Fruit fly (Drosophila melanogaster): Measurements from ENCODE around the gene pch2.

DNA sequence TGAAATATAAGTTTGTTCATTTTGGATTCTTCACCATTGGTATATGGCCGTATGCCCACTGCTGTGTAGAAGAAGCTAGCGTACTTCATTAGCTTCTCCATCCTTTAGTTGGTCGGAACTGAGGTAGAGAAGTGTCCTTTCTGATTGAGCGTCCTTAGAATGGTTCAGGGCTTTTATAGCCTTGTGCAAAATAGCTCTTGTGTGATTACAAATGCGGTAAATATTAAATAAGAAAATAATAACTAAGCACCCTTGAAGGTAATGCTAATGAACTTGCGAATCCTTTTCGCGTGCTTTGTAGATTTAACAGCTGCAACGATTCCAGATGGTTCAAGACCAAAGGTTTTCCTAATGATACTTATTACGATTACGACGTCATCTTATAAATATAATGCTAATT, 50.3 kb downstream of the pch2 start, which contains the start of gene Or85b:
- TF ChIP-seq cyc (GFP tag; optimal IDR thresholded peaks at IDR 0.05) (no peak), Sox102F (GFP tag; optimal IDR thresholded peaks at IDR 0.05) (no peak)
